Worm (Caenorhabditis elegans): ENCODE data around the gene fipr-16.

Gene fipr-16

DNA sequence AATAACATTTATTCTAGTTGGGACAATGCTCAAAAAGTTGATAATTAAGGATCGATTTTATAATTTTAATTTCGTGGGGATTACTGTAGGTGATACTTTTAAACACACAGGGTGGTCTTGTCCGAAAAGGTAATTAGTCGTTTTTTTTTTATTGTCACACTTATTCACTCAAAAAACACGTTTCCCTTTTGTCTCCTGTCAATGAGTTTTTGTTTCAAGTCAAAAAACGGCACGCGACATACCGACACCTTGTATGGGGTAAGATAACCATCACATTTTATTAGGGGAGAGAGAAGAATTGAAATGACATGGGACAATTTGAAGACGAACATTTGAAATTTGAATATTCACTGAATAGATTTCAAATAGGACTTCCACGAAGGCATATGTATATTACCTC, 34.3 kb upstream of the fipr-16 start:
- TF ChIP-seq fkh-4 (tag; optimal IDR thresholded peaks at IDR 0.05; ENCODE audit: borderline replicate concordance), result no peak
- no peak for TF ChIP-seq efl-1 (optimal IDR thresholded peaks at IDR 0.05)
- peak in 1 of 2 experiments; percentile 46 for TF ChIP-seq efl-1 (GFP tag; optimal IDR thresholded peaks at IDR 0.05 in 1 of 2)
- TF ChIP-seq mdl-1 (tag; optimal IDR thresholded peaks at IDR 0.05), result no peak
- TF ChIP-seq ztf-11 (tag; optimal IDR thresholded peaks at IDR 0.05), result no peak
- TF ChIP-seq lin-13 (GFP tag; optimal IDR thresholded peaks at IDR 0.05), result no peak

DNA sequence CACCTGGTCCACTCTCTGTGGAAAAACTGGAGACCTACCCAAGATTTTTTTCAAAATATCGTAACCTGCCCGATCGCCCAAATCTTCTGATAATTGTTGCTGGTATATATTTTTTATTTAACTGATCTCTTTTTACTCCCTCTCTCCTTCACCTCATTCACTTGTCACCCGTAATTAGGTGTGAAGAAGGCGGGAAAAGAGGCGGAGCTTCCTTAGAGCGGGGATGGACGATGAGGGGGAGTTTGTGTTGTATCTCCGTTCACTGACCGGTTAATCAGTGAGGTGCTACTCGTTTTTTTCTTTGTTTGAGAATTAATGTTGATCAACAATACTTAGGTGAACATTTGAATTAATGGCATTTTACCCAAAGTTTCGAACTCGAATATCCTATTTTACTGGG, 31.7 kb upstream of the fipr-16 start, which contains the start of gene ceh-16:
Gene ceh-16, plus strand, starts transcription at position 301 of the 400 bp plus-strand sequence.
- TF ChIP-seq snu-23 (GFP tag; optimal IDR thresholded peaks at IDR 0.05), result no peak
- no peak for TF ChIP-seq jun-1 (tag; optimal IDR thresholded peaks at IDR 0.05)
- no peak for TF ChIP-seq F16B12.6 (tag; optimal IDR thresholded peaks at IDR 0.05)
- no peak for TF ChIP-seq nhr-20 (tag; optimal IDR thresholded peaks at IDR 0.05)
- TF ChIP-seq C04F5.9 (tag; optimal IDR thresholded peaks at IDR 0.05), result no peak

DNA sequence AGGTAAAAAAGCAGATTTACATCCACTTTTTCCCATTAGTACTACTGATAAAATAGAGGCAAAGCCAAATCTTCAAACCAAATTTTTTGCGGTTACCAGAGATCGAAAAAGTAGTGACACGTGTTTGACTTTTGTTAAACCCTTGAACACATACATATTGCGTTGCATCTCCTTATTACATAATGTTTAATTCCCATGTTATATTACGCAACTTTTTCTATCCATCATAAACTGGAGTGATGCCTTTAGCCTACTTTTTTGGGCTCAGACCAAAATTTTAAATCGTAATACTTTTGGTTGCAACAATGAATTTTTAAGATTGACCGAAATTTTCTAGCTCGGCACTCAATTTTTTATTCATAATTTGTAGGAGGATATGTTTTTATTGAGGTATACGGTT, 31.2 kb upstream of the fipr-16 start:
- TF ChIP-seq pag-3 (tag; optimal IDR thresholded peaks at IDR 0.05; ENCODE audit: borderline replicate concordance, insufficient read depth) (no peak), alr-1 (tag; optimal IDR thresholded peaks at IDR 0.05; ENCODE audit: borderline replicate concordance) (no peak), lin-39 (tag; optimal IDR thresholded peaks at IDR 0.05) (no peak), dsc-1 (tag; optimal IDR thresholded peaks at IDR 0.05) (no peak), fkh-8 (tag; optimal IDR thresholded peaks at IDR 0.05) (no peak), hlh-17 (GFP tag; optimal IDR thresholded peaks at IDR 0.05; ENCODE audit: borderline replicate concordance) (no peak), lin-14 (GFP tag; optimal IDR thresholded peaks at IDR 0.05) (no peak), rnt-1 (tag; optimal IDR thresholded peaks at IDR 0.05) (no peak), F16B12.6 (tag; optimal IDR thresholded peaks at IDR 0.05) (no peak), ztf-11 (tag; optimal IDR thresholded peaks at IDR 0.05) (no peak), lir-3 (tag; optimal IDR thresholded peaks at IDR 0.05; ENCODE audit: poor library complexity) (no peak), mep-1 (tag; optimal IDR thresholded peaks at IDR 0.05) (no peak), egl-13 (tag; optimal IDR thresholded peaks at IDR 0.05) (no peak), fkh-10 (GFP tag; optimal IDR thresholded peaks at IDR 0.05) (no peak), xbp-1 (tag; optimal IDR thresholded peaks at IDR 0.05) (no peak), skn-1 (tag; optimal IDR thresholded peaks at IDR 0.05) (no peak), unc-62 (GFP tag; optimal IDR thresholded peaks at IDR 0.05) (no peak), efl-3 (GFP tag; optimal IDR thresholded peaks at IDR 0.05) (no peak), isw-1 (GFP tag; IDR thresholded peaks at IDR 0.05) (no peak), tbx-2 (tag; optimal IDR thresholded peaks at IDR 0.05) (no peak)

DNA sequence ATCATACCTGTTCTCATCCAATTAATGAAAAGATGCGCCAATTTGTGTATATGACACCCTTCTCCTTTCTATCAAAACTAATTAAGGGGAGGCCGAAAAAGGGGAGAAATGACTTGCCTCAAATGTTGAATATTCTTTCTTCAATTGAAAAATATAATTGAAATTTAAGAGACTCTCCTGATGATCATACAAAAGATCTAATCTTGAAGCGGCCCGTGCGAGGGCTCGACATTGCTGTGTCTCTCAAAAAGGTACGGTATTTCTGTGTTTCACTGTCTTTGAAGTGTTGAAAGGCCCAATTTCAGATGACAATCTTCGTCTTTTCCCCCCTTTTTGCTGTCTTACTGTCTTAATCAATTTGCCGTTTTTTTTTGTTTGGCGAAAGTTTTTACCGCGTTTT, 30.2 kb upstream of the fipr-16 start:
- no peak for TF ChIP-seq nhr-237 (tag; optimal IDR thresholded peaks at IDR 0.05)
- no peak for TF ChIP-seq nhr-71 (tag; optimal IDR thresholded peaks at IDR 0.05)
- no peak for TF ChIP-seq mdl-1 (tag; optimal IDR thresholded peaks at IDR 0.05)
- TF ChIP-seq nhr-85 (tag), result peak; percentile 87
- TF ChIP-seq skn-1 (tag; optimal IDR thresholded peaks at IDR 0.05), result no peak
- TF ChIP-seq nhr-19 (GFP tag; conservative IDR thresholded peaks at IDR 0.05), result no peak
- TF ChIP-seq fos-1 (tag; optimal IDR thresholded peaks at IDR 0.05), result no peak
- no peak for TF ChIP-seq tbx-2 (tag; optimal IDR thresholded peaks at IDR 0.05)
- TF ChIP-seq efl-1 (optimal IDR thresholded peaks at IDR 0.05), result no peak
- no peak for TF ChIP-seq efl-1 (GFP tag; optimal IDR thresholded peaks at IDR 0.05 in 1 of 2)
- peak in 1 of 2 experiments; percentile 44 for TF ChIP-seq lsy-2 (tag; optimal IDR thresholded peaks at IDR 0.05)
- peak; percentile 49 for TF ChIP-seq blmp-1 (tag; optimal IDR thresholded peaks at IDR 0.05)
- TF ChIP-seq ceh-63 (GFP tag; optimal IDR thresholded peaks at IDR 0.05), result no peak
- no peak for TF ChIP-seq ets-5 (GFP tag; IDR thresholded peaks at IDR 0.05)
- no peak for TF ChIP-seq nhr-76 (tag; optimal IDR thresholded peaks at IDR 0.05)
- no peak for TF ChIP-seq xbp-1 (tag; optimal IDR thresholded peaks at IDR 0.05)
- peak; percentile 70 for TF ChIP-seq lin-14 (GFP tag; optimal IDR thresholded peaks at IDR 0.05)
- no peak for TF ChIP-seq fkh-4 (tag; optimal IDR thresholded peaks at IDR 0.05; ENCODE audit: borderline replicate concordance)
- TF ChIP-seq ceh-8 (GFP tag; optimal IDR thresholded peaks at IDR 0.05), result no peak
- no peak for TF ChIP-seq C16A3.4 (tag; optimal IDR thresholded peaks at IDR 0.05)
- no peak for TF ChIP-seq fkh-10 (GFP tag; optimal IDR thresholded peaks at IDR 0.05)
- no peak for TF ChIP-seq hlh-4 (tag; optimal IDR thresholded peaks at IDR 0.05)
- TF ChIP-seq unc-62 (GFP tag; optimal IDR thresholded peaks at IDR 0.05), result no peak
- TF ChIP-seq ceh-90 (tag; optimal IDR thresholded peaks at IDR 0.05), result no peak
- TF ChIP-seq jun-1 (tag; optimal IDR thresholded peaks at IDR 0.05), result no peak
- TF ChIP-seq mep-1 (tag; optimal IDR thresholded peaks at IDR 0.05), result no peak
- TF ChIP-seq nhr-77 (tag; optimal IDR thresholded peaks at IDR 0.05), result no peak
- TF ChIP-seq mef-2 (tag; optimal IDR thresholded peaks at IDR 0.05), result no peak
- no peak for TF ChIP-seq F16B12.6 (tag; optimal IDR thresholded peaks at IDR 0.05)
- TF ChIP-seq irx-1 (tag; optimal IDR thresholded peaks at IDR 0.05), result no peak
- TF ChIP-seq ztf-4 (tag; optimal IDR thresholded peaks at IDR 0.05), result no peak
